Fruit fly (Drosophila melanogaster) whole organism, prepupa: ENCODE results near the gene CG31800.

ENCODE experiments used
- Blimp-1 ChIP-seq: fragments of 200-800 bp; sonication (Bioruptor generic); optimal IDR thresholded peaks from 3 replicates; lab custom pipeline; 2017; ENCODE audit warnings: missing biosample characterization, missing genetic modification characterization, mild to moderate bottlenecking, moderate library complexity, missing genetic modification reagents
- CG11762 ChIP-seq: fragments of 200-800 bp; sonication (Bioruptor generic); optimal IDR thresholded peaks from 3 replicates; lab custom pipeline; 2016; ENCODE audit warnings: missing biosample characterization, missing genetic modification characterization; ENCODE audit not compliant: insufficient read depth
- CG11902 ChIP-seq: fragments of 200-800 bp; sonication (Bioruptor generic); optimal IDR thresholded peaks from 3 replicates; lab custom pipeline; 2016; ENCODE audit warnings: missing biosample characterization, missing genetic modification characterization
- CG1621 ChIP-seq: fragments of 200-800 bp; sonication (Bioruptor generic); optimal IDR thresholded peaks from 3 replicates; lab custom pipeline; 2018; ENCODE audit warnings: missing biosample characterization, mild to moderate bottlenecking, missing genetic modification characterization
- CG32006 ChIP-seq: fragments of 200-800 bp; sonication (Bioruptor generic); optimal IDR thresholded peaks from 3 replicates; lab custom pipeline; 2017; ENCODE audit warnings: missing biosample characterization, mild to moderate bottlenecking, missing genetic modification characterization
- CG3919 ChIP-seq: fragments of 200-800 bp; sonication (Bioruptor generic); optimal IDR thresholded peaks from 3 replicates; lab custom pipeline; 2016; ENCODE audit warnings: missing biosample characterization, missing genetic modification characterization
- CG6163 ChIP-seq: fragments of 200-800 bp; sonication (Bioruptor generic); IDR thresholded peaks from 3 replicates; pipeline ENCODE4 v1.3.6; 2022; ENCODE audit warnings: missing biosample characterization, missing genetic modification characterization
- CG6792 ChIP-seq: fragments of 200-800 bp; sonication (Bioruptor generic); optimal IDR thresholded peaks from 3 replicates; lab custom pipeline; 2016; ENCODE audit warnings: missing biosample characterization, missing genetic modification characterization
- CG6808 ChIP-seq: fragments of 200-800 bp; sonication (Bioruptor generic); optimal IDR thresholded peaks from 3 replicates; lab custom pipeline; 2017; ENCODE audit warnings: missing biosample characterization, missing genetic modification characterization, mild to moderate bottlenecking, moderate library complexity, missing genetic modification reagents
- Eip78C ChIP-seq: fragments of 200-800 bp; sonication (Bioruptor generic); peaks from one replicate; lab custom pipeline; 2016; ENCODE audit warnings: missing biosample characterization, missing genetic modification characterization
- Ets21C ChIP-seq: fragments of 200-800 bp; sonication (Bioruptor generic); optimal IDR thresholded peaks from 3 replicates; lab custom pipeline; 2016; ENCODE audit warnings: missing biosample characterization, missing genetic modification characterization
- Gug ChIP-seq: fragments of 200-800 bp; sonication (Bioruptor generic); IDR thresholded peaks from 2 replicates; pipeline ENCODE4 v1.3.6; 2022; ENCODE audit warnings: missing biosample characterization, missing genetic modification characterization
- Hr39 ChIP-seq: fragments of 200-800 bp; sonication (Bioruptor generic); optimal IDR thresholded peaks from 2 replicates; lab custom pipeline; 2016; ENCODE audit warnings: missing biosample characterization, missing genetic modification characterization
- Hr4 ChIP-seq: fragments of 200-800 bp; sonication (Bioruptor generic); optimal IDR thresholded peaks from 3 replicates; lab custom pipeline; 2016; ENCODE audit warnings: missing biosample characterization, missing genetic modification characterization
- Lpt ChIP-seq: fragments of 200-800 bp; sonication (Bioruptor generic); optimal IDR thresholded peaks from 3 replicates; lab custom pipeline; 2016; ENCODE audit warnings: missing biosample characterization, missing genetic modification characterization
- Met ChIP-seq: fragments of 200-800 bp; sonication (Bioruptor generic); optimal IDR thresholded peaks from 3 replicates; lab custom pipeline; 2016; ENCODE audit warnings: missing biosample characterization, missing genetic modification characterization
- OdsH ChIP-seq: fragments of 200-800 bp; sonication (Bioruptor generic); optimal IDR thresholded peaks from 3 replicates; lab custom pipeline; 2016; ENCODE audit warnings: missing biosample characterization, missing genetic modification characterization
- Sox15 ChIP-seq: fragments of 200-800 bp; sonication (Bioruptor generic); optimal IDR thresholded peaks from 3 replicates; lab custom pipeline; 2016; ENCODE audit warnings: missing biosample characterization, missing genetic modification characterization
- achi ChIP-seq: fragments of 200-800 bp; sonication (Bioruptor generic); optimal IDR thresholded peaks from 3 replicates; lab custom pipeline; 2016; ENCODE audit warnings: missing biosample characterization, missing genetic modification characterization
- acj6 ChIP-seq: fragments of 200-800 bp; sonication (Bioruptor generic); optimal IDR thresholded peaks from 3 replicates; lab custom pipeline; 2016; ENCODE audit warnings: missing biosample characterization, missing genetic modification characterization
- cyc ChIP-seq: fragments of 200-800 bp; sonication (Bioruptor generic); optimal IDR thresholded peaks from 3 replicates; lab custom pipeline; 2016; ENCODE audit warnings: missing biosample characterization, missing genetic modification characterization
- dac ChIP-seq: fragments of 200-800 bp; sonication (Bioruptor generic); optimal IDR thresholded peaks from 2 replicates; lab custom pipeline; 2017; ENCODE audit warnings: missing biosample characterization, mild to moderate bottlenecking, missing genetic modification characterization
- dsx ChIP-seq: fragments of 200-800 bp; optimal IDR thresholded peaks from 3 replicates; lab custom pipeline; 2019; ENCODE audit warnings: missing biosample characterization, mild to moderate bottlenecking, missing genetic modification characterization, moderate library complexity; ENCODE audit not compliant: poor library complexity, severe bottlenecking
- esn ChIP-seq: fragments of 200-800 bp; sonication (Bioruptor generic); optimal IDR thresholded peaks from 2 replicates; lab custom pipeline; 2016; ENCODE audit warnings: missing biosample characterization, mild to moderate bottlenecking, missing genetic modification characterization, moderate library complexity
- fd59A ChIP-seq: fragments of 200-800 bp; sonication (Bioruptor generic); optimal IDR thresholded peaks from 2 replicates; lab custom pipeline; 2017; ENCODE audit warnings: missing biosample characterization, mild to moderate bottlenecking, missing genetic modification characterization, missing genetic modification reagents
- fkh ChIP-seq: fragments of 200-800 bp; sonication (Bioruptor generic); optimal IDR thresholded peaks from 3 replicates; lab custom pipeline; 2017; ENCODE audit warnings: missing biosample characterization, mild to moderate bottlenecking, missing genetic modification characterization, moderate library complexity
- pdm3 ChIP-seq: fragments of 200-800 bp; sonication (Bioruptor generic); optimal IDR thresholded peaks from 3 replicates; lab custom pipeline; 2016; ENCODE audit warnings: missing biosample characterization, missing genetic modification characterization
- spab ChIP-seq: fragments of 200-800 bp; sonication (Bioruptor generic); optimal IDR thresholded peaks from 2 replicates; lab custom pipeline; 2017; ENCODE audit warnings: missing biosample characterization, mild to moderate bottlenecking, missing genetic modification characterization, missing genetic modification reagents
- svp ChIP-seq: fragments of 200-800 bp; sonication (Bioruptor generic); peaks from one replicate; lab custom pipeline; 2016; ENCODE audit warnings: missing biosample characterization, missing genetic modification characterization
- topi ChIP-seq: fragments of 200-800 bp; sonication (Bioruptor generic); optimal IDR thresholded peaks from 3 replicates; lab custom pipeline; 2016; ENCODE audit warnings: missing biosample characterization, missing genetic modification characterization
- vri ChIP-seq: fragments of 200-800 bp; sonication (Bioruptor generic); optimal IDR thresholded peaks from 3 replicates; lab custom pipeline; 2016; ENCODE audit warnings: missing biosample characterization, mild to moderate bottlenecking, missing genetic modification characterization

CG31800 gene

DNA sequence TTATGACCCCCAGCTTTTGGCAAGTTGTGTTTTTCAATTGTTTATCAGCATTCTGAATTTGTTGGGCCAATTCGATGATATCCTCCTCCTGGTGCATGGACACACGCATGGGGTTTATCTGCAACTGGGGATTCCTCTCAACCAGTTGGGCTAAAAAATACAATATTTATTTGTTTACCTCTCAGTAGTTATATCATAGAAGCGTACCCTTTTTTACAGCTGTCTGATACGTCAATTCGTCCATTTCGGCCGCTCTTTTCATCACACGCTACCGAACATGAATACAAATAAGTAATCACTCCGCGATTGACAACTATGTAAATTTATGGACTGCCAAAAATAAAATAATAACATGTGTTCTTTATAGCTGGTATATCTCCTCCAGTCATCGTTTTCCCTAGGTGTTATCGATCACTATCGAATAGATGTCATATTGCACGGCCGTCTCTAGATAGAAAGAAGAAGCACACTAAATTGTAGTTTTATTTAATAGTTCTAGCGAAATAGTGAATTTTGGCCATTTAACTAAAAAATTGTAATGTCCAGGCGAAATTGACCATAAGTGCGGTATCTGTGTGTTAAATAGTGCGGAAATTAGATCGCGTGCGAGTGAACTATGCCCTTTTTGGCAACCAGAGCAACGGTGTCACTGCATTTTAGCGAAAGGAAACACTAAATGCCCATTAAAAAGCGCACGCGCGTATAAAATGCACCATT, at the start of gene CG31800, which contains the start of gene mib2:
Gene CG31800 (minus strand): TSS at position 364 of the 717 bp plus-strand sequence.
Gene mib2 (plus strand): TSS at position 232 of the 717 bp plus-strand sequence.
- TF ChIP-seq esn (GFP tag; lab: Kevin White, UChicago) (peak; percentile 21), acj6 (GFP tag; lab: Kevin White, UChicago) (peak; percentile 3), Eip78C (GFP tag; lab: Kevin White, UChicago) (peak; percentile 52), fkh (GFP tag; lab: Kevin White, UChicago) (peak; percentile 36), CG6808 (GFP tag; lab: Kevin White, UChicago) (peak; percentile 13), cyc (GFP tag; lab: Kevin White, UChicago) (no peak), topi (GFP tag; lab: Kevin White, UChicago) (no peak), svp (GFP tag; lab: Kevin White, UChicago) (peak; percentile 71), dsx (GFP tag; lab: Kevin White, UChicago) (peak; percentile 58), achi (GFP tag; lab: Kevin White, UChicago) (peak; percentile 16)

DNA sequence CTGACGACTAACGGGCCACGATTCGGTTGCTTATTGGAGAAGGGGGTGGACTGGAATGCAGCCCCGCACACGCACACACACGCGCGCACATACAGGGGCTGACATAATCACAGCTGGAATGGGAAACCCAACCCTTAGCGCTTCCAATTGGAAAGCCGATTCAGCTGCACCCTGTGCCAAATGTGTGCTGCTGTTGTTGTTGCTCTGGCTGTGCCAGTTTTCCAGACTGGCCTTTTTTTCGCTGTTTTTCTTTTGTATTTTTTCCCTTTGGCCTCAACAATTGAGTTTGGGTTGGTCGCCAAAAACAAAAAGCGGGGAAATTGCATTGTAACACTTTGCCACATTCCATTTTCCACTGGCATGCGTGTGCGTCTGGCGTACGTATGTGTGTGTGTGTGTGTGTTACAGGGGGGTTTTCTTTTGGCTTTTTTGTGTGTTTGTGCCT, 49.0 kb upstream of the CG31800 start:
- 0 out of 3 replicates have a peak, but pooled peaks have one; percentile 21 for TF ChIP-seq CG6163 (GFP tag; lab: Robert Waterston, UW)
- no peak for TF ChIP-seq CG32006 (GFP tag; lab: Kevin White, UChicago)
- no peak for TF ChIP-seq fd59A
- TF ChIP-seq Met (GFP tag; lab: Kevin White, UChicago) = no peak
- TF ChIP-seq Sox15 (GFP tag; lab: Kevin White, UChicago) = no peak

DNA sequence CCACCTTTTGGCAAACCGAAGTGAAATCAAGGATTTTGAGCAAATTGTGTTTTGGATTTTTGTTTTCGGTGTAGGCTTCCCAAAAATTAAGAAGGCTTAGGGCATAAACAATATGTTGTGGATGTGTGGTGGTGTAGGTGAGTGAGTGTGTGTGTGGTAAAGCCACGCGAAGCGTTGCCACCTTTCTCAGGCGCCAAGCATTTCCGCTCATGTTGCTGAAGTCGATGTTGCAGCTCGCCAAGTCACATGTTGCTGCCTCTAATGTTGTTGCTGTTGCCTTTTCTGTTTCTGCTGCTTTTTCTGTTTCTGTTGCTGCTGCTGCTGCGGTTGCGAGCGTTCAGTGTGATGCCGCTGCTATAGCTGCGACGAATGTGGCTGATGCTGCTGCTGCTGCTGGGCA, 45.4 kb upstream of the CG31800 start:
- TF ChIP-seq Ets21C (GFP tag; lab: Kevin White, UChicago) (no peak), Gug (no peak), CG3919 (GFP tag; lab: Kevin White, UChicago) (no peak), spab (GFP tag; lab: Kevin White, UChicago) (no peak), achi (GFP tag; lab: Kevin White, UChicago) (no peak)

DNA sequence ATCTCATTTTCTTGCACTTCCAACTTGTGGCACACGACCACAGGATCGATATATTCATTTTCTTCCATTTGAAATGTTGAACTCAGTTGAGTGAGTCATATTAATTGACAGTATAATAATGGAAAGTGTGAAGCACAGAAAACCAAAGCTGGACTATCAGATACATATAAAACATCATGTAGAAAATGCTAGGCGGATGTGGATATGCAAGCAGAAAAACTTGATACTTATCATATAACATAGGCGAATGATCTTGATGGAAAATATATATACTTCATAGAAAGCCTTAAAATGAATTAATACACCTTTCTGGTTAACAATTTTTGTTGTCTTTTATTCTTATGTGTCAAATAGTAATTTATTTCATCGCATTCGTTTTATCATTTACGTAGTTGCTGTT, 44.6 kb upstream of the CG31800 start, which contains the start of gene CG10700:
Gene CG10700 (minus strand): TSS at position 101 of the 400 bp plus-strand sequence.
- TF ChIP-seq CG11902 (no peak), Lpt (GFP tag; lab: Kevin White, UChicago) (no peak), CG1621 (tag; lab: Kevin White, UChicago) (no peak), Hr39 (GFP tag; lab: Kevin White, UChicago) (no peak), Hr4 (GFP tag; lab: Kevin White, UChicago) (no peak), cyc (GFP tag; lab: Kevin White, UChicago) (no peak), fkh (GFP tag; lab: Kevin White, UChicago) (no peak), CG32006 (GFP tag; lab: Kevin White, UChicago) (no peak), vri (GFP tag; lab: Kevin White, UChicago) (no peak), CG6792 (GFP tag; lab: Kevin White, UChicago) (no peak), Ets21C (GFP tag; lab: Kevin White, UChicago) (no peak), dac (GFP tag; lab: Kevin White, UChicago) (no peak), OdsH (GFP tag; lab: Kevin White, UChicago) (no peak), pdm3 (GFP tag; lab: Kevin White, UChicago) (no peak), CG6808 (GFP tag; lab: Kevin White, UChicago) (no peak), Blimp-1 (GFP tag; lab: Kevin White, UChicago) (no peak), CG11762 (GFP tag; lab: Kevin White, UChicago) (no peak)
